Worm (Caenorhabditis elegans) whole organism, young adult: ENCODE results near the gene lrr-1.

Experiments
- F22D6.2 ChIP-seq: sonication (generic microtip); optimal IDR thresholded peaks from 2 replicates; lab custom pipeline; 2016; ENCODE audit warnings: mild to moderate bottlenecking, missing genetic modification characterization, missing compliant biosample characterization
- ama-1 ChIP-seq, 3 experiments: fragments of 150-350 bp in 1 of 3; sonication (generic microtip) in 2 of 3; optimal IDR thresholded peaks; 2 replicates each; lab custom pipeline; 2014 to 2018; ENCODE audit warnings: missing biosample characterization in 2 of 3, missing genetic modification characterization in 2 of 3, missing genetic modification reagents in 2 of 3
- aptf-2 ChIP-seq: fragments of 200-800 bp; sonication (Bioruptor generic); conservative IDR thresholded peaks from 2 replicates; pipeline ENCODE4 v1.3.6; 2022; ENCODE audit warnings: missing genetic modification reagents, missing genetic modification characterization, missing compliant biosample characterization
- nhr-179 ChIP-seq: sonication (generic microtip); optimal IDR thresholded peaks from 2 replicates; lab custom pipeline; 2016; ENCODE audit warnings: mild to moderate bottlenecking, missing genetic modification characterization, missing compliant biosample characterization

ce11 chrII:5081124-5081913 is 45.1 kb upstream of the lrr-1 start, which contains the start of gene dsh-2:
- TF ChIP-seq aptf-2 (GFP tag; lab: Robert Waterston, UW) (no peak), nhr-179 (tag; lab: Kevin White, UChicago) (no peak), ama-1 (optimal IDR thresholded peaks at IDR 0.05; lab: Kevin White, UChicago) (no peak), ama-1 (GFP tag; optimal IDR thresholded peaks at IDR 0.05; lab: Kevin White, UChicago) (no peak), F22D6.2 (tag; lab: Kevin White, UChicago) (no peak)
